Worm (Caenorhabditis elegans): ENCODE results near the gene pro-2.

ce11 chrII:10329754-10330153 lies 15.2 kb downstream of the pro-2 start:
- TF ChIP-seq tbx-11 (GFP tag; IDR thresholded peaks at IDR 0.05) (no peak), ama-1 (optimal IDR thresholded peaks at IDR 0.05) (no peak), ets-7 (tag; optimal IDR thresholded peaks at IDR 0.05) (no peak), pes-1 (GFP tag; IDR thresholded peaks at IDR 0.05) (no peak), ceh-13 (GFP tag; optimal IDR thresholded peaks at IDR 0.05) (no peak), F13C5.2 (tag; optimal IDR thresholded peaks at IDR 0.05) (no peak), ceh-36 (tag; optimal IDR thresholded peaks at IDR 0.05) (no peak), hmbx-1 (tag; optimal IDR thresholded peaks at IDR 0.05) (no peak), sea-1 (GFP tag; conservative IDR thresholded peaks at IDR 0.05) (no peak), B0310.2 (tag; optimal IDR thresholded peaks at IDR 0.05) (no peak), tbx-37 (GFP tag; conservative IDR thresholded peaks at IDR 0.05) (no peak)
